Fruit fly (Drosophila melanogaster): ENCODE data around the gene C901.

- no peak for TF ChIP-seq ovo (GFP tag; optimal IDR thresholded peaks at IDR 0.05)
- no peak for TF ChIP-seq Clk (GFP tag; optimal IDR thresholded peaks at IDR 0.05)
- no peak for TF ChIP-seq CG11617 (GFP tag; optimal IDR thresholded peaks at IDR 0.05)
- TF ChIP-seq CG14711 (tag; optimal IDR thresholded peaks at IDR 0.05) = no peak
- no peak for TF ChIP-seq cnc (optimal IDR thresholded peaks at IDR 0.05)
- no peak for TF ChIP-seq CG7101 (tag; optimal IDR thresholded peaks at IDR 0.05)
These were observed 7.0 kb downstream of the C901 start for dm6 chrX:10959912-10960311.
